Fruit fly (Drosophila melanogaster): ENCODE data around the gene gcm2.
A peak's percentile ranks its signal among the peaks of the same experiment; 100 is the strongest.

The gcm2 gene

DNA sequence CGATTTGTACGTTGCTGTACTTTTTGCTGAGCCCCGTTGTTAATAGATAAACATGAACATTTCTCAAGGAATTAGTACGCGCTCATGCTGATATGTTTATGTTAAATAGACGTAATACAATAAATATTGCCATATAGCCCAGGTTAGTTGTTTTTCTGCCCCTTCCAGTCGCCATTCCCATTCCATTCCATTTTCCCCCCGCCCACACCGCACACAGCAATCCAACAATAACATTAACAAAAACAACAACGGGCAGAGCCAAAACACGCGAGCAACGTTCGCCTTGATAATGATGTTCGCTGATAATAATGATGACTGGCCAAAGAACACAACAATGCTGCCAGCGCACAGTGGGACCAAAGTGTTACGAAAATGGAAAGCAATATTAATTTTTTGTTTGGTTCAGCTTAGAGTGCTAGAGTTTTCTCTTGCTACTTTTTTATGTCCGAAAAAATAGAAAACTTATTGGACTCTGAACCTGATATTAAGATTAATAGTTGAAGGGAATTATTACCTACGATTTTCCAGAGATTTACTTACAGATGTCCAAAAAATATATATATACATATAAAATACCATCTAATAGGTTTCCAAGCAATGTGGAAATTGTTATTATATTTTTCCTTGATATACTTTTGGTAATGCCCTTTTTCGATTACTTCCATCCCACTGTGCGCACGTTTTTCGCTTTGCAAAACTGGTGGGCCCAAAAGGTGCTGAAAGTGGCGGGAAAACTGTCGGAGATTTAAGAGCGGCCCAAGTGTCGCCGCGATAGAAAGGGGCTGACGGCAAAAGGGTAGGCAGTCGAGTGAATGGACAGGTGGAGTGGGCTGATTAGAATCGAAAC lies 38.6 kb upstream of the gcm2 start (continued):
- TF ChIP-seq CG18011 (GFP tag; optimal IDR thresholded peaks at IDR 0.05) (peak; percentile 79), ci (GFP tag; IDR thresholded peaks at IDR 0.05) (peak; percentile 81), dan (GFP tag; IDR thresholded peaks at IDR 0.05) (peak; percentile 16; the same call in 1 of the 2 replicates), Blimp-1 (GFP tag; optimal IDR thresholded peaks at IDR 0.05) (peak; percentile 93), Aef1 (GFP tag; IDR thresholded peaks at IDR 0.05) (peak; percentile 82), CG6254 (GFP tag; optimal IDR thresholded peaks at IDR 0.05) (peak; percentile 93), CG1602 (GFP tag; optimal IDR thresholded peaks at IDR 0.05) (peak; percentile 91), Ets65A (GFP tag) (peak; percentile 71), HLH3B (GFP tag; IDR thresholded peaks at IDR 0.05) (peak; percentile 91), CG2129 (GFP tag; IDR thresholded peaks at IDR 0.05; ENCODE audit: partially characterized antibody) (no peak), bbx (GFP tag; IDR thresholded peaks at IDR 0.05; ENCODE audit: partially characterized antibody) (peak; percentile 41; the same call in 1 of the 2 replicates), pzg (GFP tag; optimal IDR thresholded peaks at IDR 0.05) (no peak), sna (GFP tag; IDR thresholded peaks at IDR 0.05; ENCODE audit: partially characterized antibody) (no peak), E2f1 (GFP tag; IDR thresholded peaks at IDR 0.05) (peak; percentile 89), jing (GFP tag; optimal IDR thresholded peaks at IDR 0.05) (peak; percentile 81), Bteb2 (GFP tag; optimal IDR thresholded peaks at IDR 0.05) (peak; percentile 83), CG10267 (tag; optimal IDR thresholded peaks at IDR 0.05) (peak; percentile 92), CG15601 (tag; optimal IDR thresholded peaks at IDR 0.05) (peak; percentile 89), pfk (GFP tag; optimal IDR thresholded peaks at IDR 0.05) (no peak), Max (GFP tag; optimal IDR thresholded peaks at IDR 0.05) (peak; percentile 98), CG11723 (GFP tag; optimal IDR thresholded peaks at IDR 0.05) (peak; percentile 93), CG10366 (GFP tag; IDR thresholded peaks at IDR 0.05) (peak; percentile 85), CG30020 (tag; optimal IDR thresholded peaks at IDR 0.05) (peak; percentile 80), chinmo (GFP tag; IDR thresholded peaks at IDR 0.05; ENCODE audit: partially characterized antibody) (no peak), btn (GFP tag; optimal IDR thresholded peaks at IDR 0.05) (peak; percentile 58), vvl (GFP tag; IDR thresholded peaks at IDR 0.05) (peak; percentile 92), CG14014 (GFP tag; IDR thresholded peaks at IDR 0.05) (peak; percentile 92), Sry-β (GFP tag; optimal IDR thresholded peaks at IDR 0.05) (peak; percentile 48), CG11085 (GFP tag; IDR thresholded peaks at IDR 0.05) (peak; percentile 78), klu (GFP tag; IDR thresholded peaks at IDR 0.05) (peak; percentile 86), fu2 (GFP tag; optimal IDR thresholded peaks at IDR 0.05) (peak; percentile 64), hkb (optimal IDR thresholded peaks at IDR 0.05) (no peak), hkb (GFP tag; IDR thresholded peaks at IDR 0.05) (peak; percentile 95), Hsf (GFP tag; optimal IDR thresholded peaks at IDR 0.05) (peak; percentile 90), Mrtf (GFP tag; IDR thresholded peaks at IDR 0.05) (peak; percentile 89), CrebB (tag; optimal IDR thresholded peaks at IDR 0.05) (peak; percentile 83), CG33213 (GFP tag; optimal IDR thresholded peaks at IDR 0.05) (peak; percentile 70), CoRest (tag; optimal IDR thresholded peaks at IDR 0.05) (peak; percentile 98), knrl (GFP tag; IDR thresholded peaks at IDR 0.05; ENCODE audit: partially characterized antibody) (0 out of 3 replicates have a peak, but pooled peaks have one; percentile 46), gsb (GFP tag; IDR thresholded peaks at IDR 0.05) (peak; percentile 91), CG6765 (GFP tag; optimal IDR thresholded peaks at IDR 0.05) (peak; percentile 96), CG14710 (tag; optimal IDR thresholded peaks at IDR 0.05) (peak; percentile 93), gem (tag; optimal IDR thresholded peaks at IDR 0.05) (peak; percentile 98), Optix (GFP tag; IDR thresholded peaks at IDR 0.05) (no peak), Lim3 (GFP tag; IDR thresholded peaks at IDR 0.05) (peak; percentile 44; the same call in 1 of the 2 replicates), CG31388 (GFP tag; optimal IDR thresholded peaks at IDR 0.05) (peak; percentile 86), CG4730 (GFP tag; IDR thresholded peaks at IDR 0.05) (peak; percentile 74), CG33557 (GFP tag; optimal IDR thresholded peaks at IDR 0.05) (peak; percentile 88), CG4617 (GFP tag; optimal IDR thresholded peaks at IDR 0.05; ENCODE audit: borderline replicate concordance) (peak; percentile 66)

Data from whole organism, embryonic.